Fruit fly (Drosophila melanogaster) whole organism, embryonic: ENCODE results near the gene Nup153.

Source experiments
- B-H1 ChIP-seq: fragments of 200-800 bp; sonication (Bioruptor generic); IDR thresholded peaks from 3 replicates; pipeline ENCODE4 v1.3.6; 2022; ENCODE audit warnings: missing biosample characterization, missing genetic modification characterization
- CG13624 ChIP-seq: fragments of 200-800 bp; sonication (Bioruptor generic); optimal IDR thresholded peaks from 2 replicates; lab custom pipeline; 2016; ENCODE audit warnings: missing biosample characterization, missing genetic modification characterization
- CG15479 ChIP-seq: fragments of 200-800 bp; sonication (Bioruptor generic); optimal IDR thresholded peaks from 3 replicates; lab custom pipeline; 2019; ENCODE audit warnings: missing biosample characterization, mild to moderate bottlenecking, missing genetic modification characterization, moderate library complexity
- CG34376 ChIP-seq: fragments of 200-800 bp; sonication (Bioruptor generic); optimal IDR thresholded peaks from 2 replicates; lab custom pipeline; 2018; ENCODE audit warnings: missing biosample characterization, mild to moderate bottlenecking, missing genetic modification characterization
- D19A ChIP-seq: fragments of 200-800 bp; optimal IDR thresholded peaks from 3 replicates; lab custom pipeline; 2019; ENCODE audit warnings: missing biosample characterization, mild to moderate bottlenecking, missing genetic modification characterization, moderate library complexity
- Tbp ChIP-seq: fragments of >200 bp; optimal IDR thresholded peaks from 2 replicates; lab custom pipeline; 2018; ENCODE audit warnings: missing biosample characterization, missing genetic modification characterization
- Usf ChIP-seq: fragments of 200-800 bp; sonication (Bioruptor generic); optimal IDR thresholded peaks from 2 replicates; lab custom pipeline; 2017; ENCODE audit warnings: missing genotype, missing biosample characterization, missing genetic modification characterization
- fru ChIP-seq: fragments of >200 bp; optimal IDR thresholded peaks from 2 replicates; lab custom pipeline; 2017
- h ChIP-seq: fragments of >200 bp; optimal IDR thresholded peaks from 2 replicates; lab custom pipeline; 2017
- nerfin-2 ChIP-seq: fragments of 200-800 bp; sonication (Bioruptor generic); IDR thresholded peaks from 2 replicates; pipeline ENCODE4 v1.3.6; 2022; ENCODE audit warnings: missing biosample characterization, missing genetic modification characterization; ENCODE audit not compliant: partially characterized antibody
- onecut ChIP-seq: fragments of 200-800 bp; sonication (Bioruptor generic); IDR thresholded peaks from 2 replicates; pipeline ENCODE4 v1.3.6; 2022; ENCODE audit warnings: missing biosample characterization, missing genetic modification characterization
- psq ChIP-seq: fragments of 200-800 bp; sonication (Bioruptor generic); optimal IDR thresholded peaks from 2 replicates; lab custom pipeline; 2017; ENCODE audit warnings: missing biosample characterization, missing genetic modification characterization
- sens ChIP-seq: fragments of 200-800 bp; sonication (Bioruptor generic); peaks from one replicate; lab custom pipeline; 2016; ENCODE audit warnings: missing biosample characterization, missing genetic modification characterization
- trem ChIP-seq: fragments of 200-800 bp; optimal IDR thresholded peaks from 3 replicates; lab custom pipeline; 2019; ENCODE audit warnings: missing biosample characterization, mild to moderate bottlenecking, missing genetic modification characterization, moderate library complexity

DNA sequence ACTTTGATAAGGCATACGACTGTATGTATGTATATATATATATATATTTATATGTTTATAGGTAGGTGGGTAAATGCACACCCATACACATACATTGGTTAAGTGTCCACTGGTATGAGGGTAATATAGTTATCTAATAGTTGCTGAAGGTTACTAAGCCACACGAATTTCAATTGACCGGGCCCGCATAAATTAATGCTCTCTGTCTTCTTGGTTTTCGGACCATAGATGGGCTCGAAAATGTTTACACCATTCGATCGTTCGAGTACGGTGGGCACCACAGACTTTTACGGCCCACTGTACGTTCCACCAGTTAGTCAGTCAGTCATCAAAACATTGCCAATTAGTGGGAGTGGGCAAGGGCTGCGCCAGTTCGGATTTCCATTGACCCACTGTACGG lies 3.6 kb upstream of the Nup153 start:
- TF ChIP-seq trem (no peak), fru (no peak), Tbp (GFP tag; lab: Kevin White, UChicago) (no peak), psq (GFP tag; lab: Kevin White, UChicago) (no peak), sens (GFP tag; lab: Kevin White, UChicago) (no peak), B-H1 (GFP tag; lab: Robert Waterston, UW) (no peak), CG34376 (GFP tag; lab: Kevin White, UChicago) (no peak), onecut (GFP tag; lab: Robert Waterston, UW) (no peak), h (lab: Kevin White, UChicago) (no peak), D19A (no peak), nerfin-2 (GFP tag; lab: Robert Waterston, UW) (no peak), Usf (no peak), CG15479 (GFP tag; lab: Kevin White, UChicago) (no peak), CG13624 (GFP tag; lab: Kevin White, UChicago) (no peak)
